Fruit fly (Drosophila melanogaster) whole organism, embryonic: ENCODE measurements around the gene Fbxl4.
A peak's percentile ranks its signal among the peaks of the same experiment; 100 is the strongest.

Experiments used
- Abd-B ChIP-seq: fragments of 200-800 bp; sonication (Bioruptor generic); optimal IDR thresholded peaks from 2 replicates; lab custom pipeline; 2018; ENCODE audit warnings: missing biosample characterization, mild to moderate bottlenecking, missing genetic modification characterization, moderate library complexity
- B-H1 ChIP-seq: fragments of 200-800 bp; sonication (Bioruptor generic); IDR thresholded peaks from 3 replicates; pipeline ENCODE4 v1.3.6; 2022; ENCODE audit warnings: missing biosample characterization, missing genetic modification characterization
- CG10654 ChIP-seq: fragments of 200-800 bp; sonication (Bioruptor generic); optimal IDR thresholded peaks from 2 replicates; lab custom pipeline; 2016; ENCODE audit warnings: missing biosample characterization, missing genetic modification characterization
- CG13287 ChIP-seq: fragments of 200-800 bp; sonication (Bioruptor generic); IDR thresholded peaks from 2 replicates; pipeline ENCODE4 v1.3.6; 2022; ENCODE audit warnings: missing biosample characterization, missing genetic modification characterization; ENCODE audit not compliant: partially characterized antibody
- CG13775 ChIP-seq: fragments of 200-800 bp; sonication (Bioruptor generic); optimal IDR thresholded peaks from 3 replicates; lab custom pipeline; 2017; ENCODE audit warnings: missing biosample characterization, mild to moderate bottlenecking, missing genetic modification characterization
- CG13894 ChIP-seq: fragments of 200-800 bp; sonication (Bioruptor generic); optimal IDR thresholded peaks from 3 replicates; lab custom pipeline; 2018; ENCODE audit warnings: missing biosample characterization, mild to moderate bottlenecking, missing genetic modification characterization, moderate library complexity
- CG14710 ChIP-seq: fragments of 200-800 bp; sonication (Bioruptor generic); optimal IDR thresholded peaks from 3 replicates; lab custom pipeline; 2019; ENCODE audit warnings: missing biosample characterization, mild to moderate bottlenecking, missing genetic modification characterization, moderate library complexity
- CG30020 ChIP-seq: fragments of 200-800 bp; optimal IDR thresholded peaks from 2 replicates; lab custom pipeline; 2019; ENCODE audit warnings: missing biosample characterization, mild to moderate bottlenecking, missing genetic modification characterization, moderate library complexity
- CG31224 ChIP-seq: fragments of 200-800 bp; sonication (Bioruptor generic); IDR thresholded peaks from 2 replicates; pipeline ENCODE4 v1.3.6; 2022; ENCODE audit warnings: missing biosample characterization, missing genetic modification characterization
- CG31441 ChIP-seq: fragments of 200-800 bp; sonication (Bioruptor generic); IDR thresholded peaks from 2 replicates; pipeline ENCODE4 v1.3.6; 2022; ENCODE audit warnings: missing biosample characterization, missing genetic modification characterization
- CG43689 ChIP-seq: fragments of 200-800 bp; sonication (Bioruptor generic); IDR thresholded peaks from 2 replicates; pipeline ENCODE4 v1.3.6; 2022; ENCODE audit warnings: missing biosample characterization, missing genetic modification characterization
- CG4404 ChIP-seq: fragments of 200-800 bp; sonication (Bioruptor generic); IDR thresholded peaks from 2 replicates; pipeline ENCODE4 v1.3.6; 2022; ENCODE audit warnings: missing biosample characterization, missing genetic modification characterization
- CG4854 ChIP-seq: fragments of 200-800 bp; sonication (Bioruptor generic); optimal IDR thresholded peaks from 2 replicates; lab custom pipeline; 2016; ENCODE audit warnings: missing biosample characterization, missing genetic modification characterization, inconsistent platforms
- CG6654 ChIP-seq: fragments of 200-800 bp; sonication (Bioruptor generic); optimal IDR thresholded peaks from 2 replicates; lab custom pipeline; 2017; ENCODE audit warnings: missing biosample characterization, mild to moderate bottlenecking, missing genetic modification characterization
- CG7987 ChIP-seq: fragments of 200-800 bp; sonication (Bioruptor generic); optimal IDR thresholded peaks from 2 replicates; lab custom pipeline; 2018; ENCODE audit warnings: missing biosample characterization, mild to moderate bottlenecking, missing genetic modification characterization, moderate library complexity
- E2f2 ChIP-seq: fragments of 200-800 bp; sonication (Bioruptor generic); IDR thresholded peaks from 2 replicates; pipeline ENCODE4 v1.3.6; 2022; ENCODE audit warnings: missing biosample characterization, missing genetic modification characterization
- Fer2 ChIP-seq: fragments of 200-800 bp; sonication (Bioruptor generic); optimal IDR thresholded peaks from 2 replicates; lab custom pipeline; 2018; ENCODE audit warnings: missing biosample characterization, mild to moderate bottlenecking, missing genetic modification characterization, moderate library complexity
- Hey ChIP-seq: fragments of 200-800 bp; sonication (Bioruptor generic); optimal IDR thresholded peaks from 3 replicates; lab custom pipeline; 2018; ENCODE audit warnings: missing biosample characterization, mild to moderate bottlenecking, missing genetic modification characterization
- Jarid2 ChIP-seq: fragments of 200-800 bp; sonication (Bioruptor generic); optimal IDR thresholded peaks from 3 replicates; lab custom pipeline; 2017; ENCODE audit warnings: mild to moderate bottlenecking, missing biosample characterization, missing genetic modification reagents, missing genetic modification characterization
- NC2β ChIP-seq: fragments of 200-800 bp; sonication (Bioruptor generic); optimal IDR thresholded peaks from 2 replicates; lab custom pipeline; 2016; ENCODE audit warnings: missing biosample characterization, missing genetic modification characterization
- Oli ChIP-seq: fragments of 200-800 bp; sonication (Bioruptor generic); optimal IDR thresholded peaks from 2 replicates; lab custom pipeline; 2018; ENCODE audit warnings: missing biosample characterization, mild to moderate bottlenecking, missing genetic modification characterization, moderate library complexity
- PHDP ChIP-seq: fragments of 200-800 bp; sonication (Bioruptor generic); optimal IDR thresholded peaks from 3 replicates; lab custom pipeline; 2018; ENCODE audit warnings: missing biosample characterization, mild to moderate bottlenecking, missing genetic modification characterization, moderate library complexity
- Ptx1 ChIP-seq: fragments of 200-800 bp; sonication (Bioruptor generic); IDR thresholded peaks from 2 replicates; pipeline ENCODE4 v1.3.6; 2022; ENCODE audit warnings: missing biosample characterization, missing genetic modification characterization
- Side ChIP-seq: fragments of 200-800 bp; sonication (Bioruptor generic); optimal IDR thresholded peaks from 2 replicates; lab custom pipeline; 2016; ENCODE audit warnings: missing biosample characterization, missing genetic modification characterization
- Six4 ChIP-seq: fragments of 200-800 bp; sonication (Bioruptor generic); optimal IDR thresholded peaks from 2 replicates; lab custom pipeline; 2016; ENCODE audit warnings: missing biosample characterization, missing genetic modification characterization
- TFAM ChIP-seq: fragments of 200-800 bp; sonication (Bioruptor generic); optimal IDR thresholded peaks from 2 replicates; lab custom pipeline; 2017; ENCODE audit warnings: missing biosample characterization, missing genetic modification characterization, inconsistent platforms
- ab ChIP-seq: fragments of 200-800 bp; sonication (Bioruptor generic); optimal IDR thresholded peaks from 2 replicates; lab custom pipeline; 2016; ENCODE audit warnings: missing biosample characterization, missing genetic modification characterization
- crc ChIP-seq: fragments of 200-800 bp; sonication (Bioruptor generic); optimal IDR thresholded peaks from 2 replicates; lab custom pipeline; 2016; ENCODE audit warnings: missing biosample characterization, missing genetic modification characterization
- cwo ChIP-seq: fragments of 200-800 bp; sonication (Bioruptor generic); optimal IDR thresholded peaks from 3 replicates; lab custom pipeline; 2017; ENCODE audit warnings: missing biosample characterization, missing genetic modification characterization, mild to moderate bottlenecking, moderate library complexity, missing genetic modification reagents
- emc ChIP-seq: fragments of 200-800 bp; sonication (Bioruptor generic); optimal IDR thresholded peaks from 2 replicates; lab custom pipeline; 2016; ENCODE audit warnings: missing biosample characterization, missing genetic modification characterization
- fru ChIP-seq: fragments of >200 bp; optimal IDR thresholded peaks from 2 replicates; lab custom pipeline; 2017
- ftz-f1 ChIP-seq: fragments of 200-800 bp; sonication (Bioruptor generic); optimal IDR thresholded peaks from 2 replicates; lab custom pipeline; 2016; ENCODE audit warnings: missing biosample characterization, missing genetic modification characterization
- fu2 ChIP-seq: fragments of 200-800 bp; sonication (Bioruptor generic); optimal IDR thresholded peaks from 2 replicates; lab custom pipeline; 2016; ENCODE audit warnings: missing biosample characterization, missing genetic modification characterization
- gcm ChIP-seq: fragments of 200-800 bp; sonication (Bioruptor generic); optimal IDR thresholded peaks from 2 replicates; lab custom pipeline; 2019; ENCODE audit warnings: missing biosample characterization, mild to moderate bottlenecking, missing genetic modification characterization, moderate library complexity
- grau ChIP-seq: fragments of 200-800 bp; optimal IDR thresholded peaks from 3 replicates; lab custom pipeline; 2019; ENCODE audit warnings: missing biosample characterization, mild to moderate bottlenecking, missing genetic modification characterization, moderate library complexity
- gro ChIP-seq: fragments of 200-800 bp; sonication (Bioruptor generic); optimal IDR thresholded peaks from 2 replicates; lab custom pipeline; 2016; ENCODE audit warnings: missing biosample characterization, missing genetic modification characterization
- gt ChIP-seq: fragments of 200-800 bp; sonication (Bioruptor generic); IDR thresholded peaks from 2 replicates; pipeline ENCODE4 v1.3.6; 2022; ENCODE audit warnings: missing biosample characterization, missing genetic modification characterization
- lbe ChIP-seq: fragments of 200-800 bp; sonication (Bioruptor generic); optimal IDR thresholded peaks from 2 replicates; lab custom pipeline; 2016; ENCODE audit warnings: missing biosample characterization, mild to moderate bottlenecking, missing genetic modification characterization
- lmd ChIP-seq: fragments of 200-800 bp; sonication (Bioruptor generic); IDR thresholded peaks from 2 replicates; pipeline ENCODE4 v1.3.6; 2022; ENCODE audit warnings: missing biosample characterization, missing genetic modification characterization
- mam ChIP-seq: fragments of 200-800 bp; sonication (Bioruptor generic); optimal IDR thresholded peaks from 3 replicates; lab custom pipeline; 2016; ENCODE audit warnings: missing biosample characterization, missing genetic modification characterization
- peb ChIP-seq: fragments of 200-800 bp; sonication (Bioruptor generic); IDR thresholded peaks from 2 replicates; pipeline ENCODE4 v1.3.6; 2022; ENCODE audit warnings: missing biosample characterization, missing genetic modification characterization
- prd ChIP-seq, 3 experiments: fragments of >200 bp in 2 of 3; fragments of 200-800 bp in 1 of 3; sonication (Bioruptor generic) in 1 of 3; optimal IDR thresholded peaks in 2 of 3; IDR thresholded peaks in 1 of 3; 2 replicates in 2 of 3; 3 replicates in 1 of 3; pipeline versions ENCODE4 v1.3.6 to Lab custom; 2017 to 2022; ENCODE audit warnings: missing biosample characterization in 1 of 3, missing genetic modification characterization in 1 of 3
- pum ChIP-seq: fragments of 200-800 bp; sonication (Bioruptor generic); optimal IDR thresholded peaks from 2 replicates; lab custom pipeline; 2016; ENCODE audit warnings: missing biosample characterization, missing genetic modification characterization
- sens ChIP-seq: fragments of 200-800 bp; sonication (Bioruptor generic); peaks from one replicate; lab custom pipeline; 2016; ENCODE audit warnings: missing biosample characterization, missing genetic modification characterization
- sim ChIP-seq: fragments of 200-800 bp; sonication (Bioruptor generic); IDR thresholded peaks from 2 replicates; pipeline ENCODE4 v1.3.6; 2022; ENCODE audit warnings: missing biosample characterization, missing genetic modification characterization
- tgo ChIP-seq: fragments of 200-800 bp; sonication (Bioruptor generic); IDR thresholded peaks from 3 replicates; pipeline ENCODE4 v1.3.6; 2022; ENCODE audit warnings: missing biosample characterization, missing genetic modification characterization
- tll ChIP-seq, 2 experiments: fragments of 200-800 bp in 1 of 2; fragments of >200 bp in 1 of 2; sonication (Bioruptor generic) in 1 of 2; optimal IDR thresholded peaks; 2 replicates each; lab custom pipeline; 2017 to 2019; ENCODE audit warnings: missing biosample characterization in 2 of 2, missing genetic modification characterization in 2 of 2, mild to moderate bottlenecking in 1 of 2, moderate library complexity in 1 of 2
- unpg ChIP-seq: fragments of 200-800 bp; sonication (Bioruptor generic); optimal IDR thresholded peaks from 3 replicates; lab custom pipeline; 2018; ENCODE audit warnings: missing biosample characterization, mild to moderate bottlenecking, missing genetic modification characterization, moderate library complexity
- vfl ChIP-seq: fragments of 200-800 bp; sonication (Bioruptor generic); optimal IDR thresholded peaks from 2 replicates; lab custom pipeline; 2016; ENCODE audit warnings: missing biosample characterization, missing genetic modification characterization
- yki ChIP-seq: fragments of >200 bp; optimal IDR thresholded peaks from 3 replicates; lab custom pipeline; 2018
- zen ChIP-seq: fragments of 200-800 bp; sonication (Bioruptor generic); optimal IDR thresholded peaks from 3 replicates; lab custom pipeline; 2018; ENCODE audit warnings: missing biosample characterization, mild to moderate bottlenecking, missing genetic modification characterization, moderate library complexity

Fbxl4 gene

DNA sequence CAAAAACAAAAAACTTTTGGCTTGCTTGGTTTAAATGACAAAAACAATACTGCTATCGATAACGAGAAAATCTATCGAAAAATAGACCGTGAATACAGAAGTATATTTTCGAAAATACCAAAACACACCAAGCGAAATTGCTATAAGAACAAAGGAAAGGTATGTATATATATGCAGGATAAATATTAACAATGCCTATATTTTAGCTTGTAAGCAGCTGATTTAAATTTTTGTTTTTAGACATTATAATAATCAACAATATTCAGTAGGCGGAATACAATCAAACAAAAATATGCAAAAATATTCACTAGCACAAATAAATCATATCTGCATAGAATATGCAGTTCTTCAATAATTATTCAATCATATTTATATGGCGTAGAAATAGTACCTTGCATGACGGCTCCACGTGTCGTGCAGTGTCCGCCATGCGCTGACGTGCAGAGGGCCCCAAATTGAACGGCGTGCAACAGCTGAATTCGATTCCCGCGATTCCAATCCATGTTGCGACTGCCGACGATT lies at the start of gene Fbxl4, which contains the start of gene Dus2 (continued):
- peak; percentile 90 for TF ChIP-seq grau (tag; lab: Kevin White, UChicago)
- TF ChIP-seq Hey (tag; lab: Kevin White, UChicago), result peak; percentile 48
- TF ChIP-seq Ptx1 (GFP tag; lab: Robert Waterston, UW), result peak; percentile 94
- peak; percentile 92 for TF ChIP-seq mam (GFP tag; lab: Kevin White, UChicago)
- no peak for TF ChIP-seq fru (lab: Kevin White, UChicago)
- TF ChIP-seq zen, result peak; percentile 92
- TF ChIP-seq unpg (GFP tag; lab: Kevin White, UChicago), result peak; percentile 87
- peak; percentile 62 for TF ChIP-seq TFAM (GFP tag; lab: Kevin White, UChicago)
- TF ChIP-seq ftz-f1 (GFP tag; lab: Kevin White, UChicago), result peak; percentile 51
- peak; percentile 89 for TF ChIP-seq gt (GFP tag; lab: Robert Waterston, UW)
- TF ChIP-seq crc (GFP tag; lab: Kevin White, UChicago), result peak; percentile 49
- TF ChIP-seq B-H1 (GFP tag; lab: Robert Waterston, UW), result peak; percentile 79
- peak; percentile 79 for TF ChIP-seq peb (GFP tag; lab: Robert Waterston, UW)
- TF ChIP-seq ab (GFP tag; lab: Kevin White, UChicago), result peak; percentile 88
- TF ChIP-seq E2f2 (GFP tag; lab: Robert Waterston, UW), result peak; percentile 61; the same call in 1 of the 2 replicates
- TF ChIP-seq CG10654, result peak; percentile 90
- TF ChIP-seq CG13775 (GFP tag; lab: Kevin White, UChicago), result peak; percentile 96
- TF ChIP-seq prd (optimal IDR thresholded peaks at IDR 0.05; lab: Kevin White, UChicago), result no peak
- peak; percentile 96 for TF ChIP-seq prd (GFP tag; IDR thresholded peaks at IDR 0.05; lab: Robert Waterston, UW)
- TF ChIP-seq CG31441 (GFP tag; lab: Robert Waterston, UW), result peak; percentile 87
- peak; percentile 84 for TF ChIP-seq vfl (GFP tag; lab: Kevin White, UChicago)
- TF ChIP-seq CG31224, result peak; percentile 84
- TF ChIP-seq Abd-B (GFP tag; lab: Kevin White, UChicago), result peak; percentile 92
- peak; percentile 89 for TF ChIP-seq CG4854 (GFP tag; lab: Kevin White, UChicago)
- peak; percentile 93 for TF ChIP-seq pum (GFP tag; lab: Kevin White, UChicago)
- TF ChIP-seq Fer2, result peak; percentile 83
- TF ChIP-seq tgo (GFP tag; lab: Robert Waterston, UW), result peak; percentile 92
- peak; percentile 94 for TF ChIP-seq CG4404 (GFP tag; lab: Robert Waterston, UW)
- peak; percentile 84 for TF ChIP-seq CG13894 (tag; lab: Kevin White, UChicago)
- peak; percentile 90 for TF ChIP-seq Six4 (GFP tag; lab: Kevin White, UChicago)
- peak; percentile 61 for TF ChIP-seq emc (GFP tag; lab: Kevin White, UChicago)
- TF ChIP-seq CG30020 (tag; lab: Kevin White, UChicago), result peak; percentile 87
- TF ChIP-seq gro (GFP tag; lab: Kevin White, UChicago), result peak; percentile 91
- TF ChIP-seq CG7987 (GFP tag; lab: Kevin White, UChicago), result peak; percentile 71
- peak; percentile 79 for TF ChIP-seq cwo
- TF ChIP-seq Oli (tag; lab: Kevin White, UChicago), result peak; percentile 89
- TF ChIP-seq CG6654 (GFP tag; lab: Kevin White, UChicago), result peak; percentile 70
- TF ChIP-seq Side (GFP tag; lab: Kevin White, UChicago), result peak; percentile 88
- TF ChIP-seq Jarid2 (GFP tag; lab: Kevin White, UChicago), result no peak
- TF ChIP-seq PHDP (tag; lab: Kevin White, UChicago), result peak; percentile 91
- no peak for TF ChIP-seq tll (GFP tag; optimal IDR thresholded peaks at IDR 0.05; lab: Kevin White, UChicago)
- peak; percentile 57; the same call in 1 of the 2 replicates for TF ChIP-seq CG13287 (GFP tag; lab: Robert Waterston, UW)
- peak; percentile 94 for TF ChIP-seq CG14710 (tag; lab: Kevin White, UChicago)
- TF ChIP-seq lbe (GFP tag; lab: Kevin White, UChicago), result peak; percentile 62
- TF ChIP-seq yki (lab: Kevin White, UChicago), result no peak
- TF ChIP-seq sens, result peak; percentile 98
- peak; percentile 94 for TF ChIP-seq lmd (GFP tag; lab: Robert Waterston, UW)
- peak; percentile 78 for TF ChIP-seq CG43689
- TF ChIP-seq gcm (GFP tag; lab: Kevin White, UChicago), result peak; percentile 72
- TF ChIP-seq fu2 (GFP tag; lab: Kevin White, UChicago), result peak; percentile 88
- TF ChIP-seq NC2β (GFP tag; lab: Kevin White, UChicago), result peak; percentile 92
- TF ChIP-seq sim (GFP tag; lab: Robert Waterston, UW), result peak; percentile 60; the same call in 1 of the 2 replicates
